Worm (Caenorhabditis elegans): ENCODE data around the gene str-208.

DNA sequence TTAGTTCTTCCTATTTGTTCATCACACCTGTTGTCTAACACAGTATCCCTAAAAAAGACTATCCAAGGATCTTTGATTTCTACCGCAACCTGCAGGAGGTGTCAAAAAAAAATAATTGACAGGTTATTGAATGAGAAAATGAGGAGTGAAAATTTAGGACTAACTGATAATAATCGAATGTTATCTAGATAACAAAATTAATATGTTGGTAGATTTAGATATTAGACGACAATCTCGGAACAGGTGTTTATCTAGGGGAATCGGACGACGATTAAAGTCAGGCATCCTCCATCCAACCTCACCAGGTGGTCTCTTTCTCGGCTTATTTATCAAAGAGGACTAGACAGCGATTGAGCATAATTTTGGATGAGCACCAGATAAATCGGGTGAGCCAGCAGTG lies 12.1 kb downstream of the str-208 start:
- TF ChIP-seq elt-1 (tag; optimal IDR thresholded peaks at IDR 0.05; ENCODE audit: borderline replicate concordance, insufficient read depth) (peak; percentile 97), lin-13 (tag; optimal IDR thresholded peaks at IDR 0.05) (no peak), snpc-4 (tag; optimal IDR thresholded peaks at IDR 0.05) (no peak), pha-4 (tag; optimal IDR thresholded peaks at IDR 0.05) (no peak), nhr-28 (tag; optimal IDR thresholded peaks at IDR 0.05) (no peak), unc-62 (GFP tag; optimal IDR thresholded peaks at IDR 0.05) (no peak), ham-2 (GFP tag; optimal IDR thresholded peaks at IDR 0.05) (no peak), lsy-2 (tag; optimal IDR thresholded peaks at IDR 0.05) (no peak), elt-3 (tag; optimal IDR thresholded peaks at IDR 0.05) (no peak), nhr-12 (tag; optimal IDR thresholded peaks at IDR 0.05) (no peak), unc-39 (tag; optimal IDR thresholded peaks at IDR 0.05) (no peak), sptf-1 (tag; optimal IDR thresholded peaks at IDR 0.05) (no peak)
